Worm (Caenorhabditis elegans) whole organism, L3 larva: ENCODE measurements around the gene ttr-34.

Experiments used
- ama-1 ChIP-seq: fragments of 150-350 bp; optimal IDR thresholded peaks from 2 replicates; lab custom pipeline; 2018
- elt-3 ChIP-seq, 3 experiments: fragments of 150-350 bp in 1 of 3; sonication (generic microtip) in 2 of 3; optimal IDR thresholded peaks; 2 replicates in 2 of 3; 4 replicates in 1 of 3; lab custom pipeline; 2014 to 2017; ENCODE audit warnings: missing biosample characterization in 3 of 3, missing genetic modification characterization in 3 of 3
- nhr-76 ChIP-seq: fragments of 150-350 bp; sonication (generic microtip); optimal IDR thresholded peaks from 5 replicates; lab custom pipeline; 2014; ENCODE audit warnings: missing biosample characterization, missing genetic modification characterization

ce11 chrX:13090665-13091064 is 48.9 kb upstream of the ttr-34 start, which contains the start of gene R03G8.3:
- TF ChIP-seq ama-1 (lab: Kevin White, UChicago) (no peak), elt-3 (tag; optimal IDR thresholded peaks at IDR 0.05; lab: Kevin White, UChicago) (no peak), nhr-76 (tag; lab: Kevin White, UChicago) (no peak)
